Worm (Caenorhabditis elegans) whole organism, mixed stage, embryonic: ENCODE results near the gene dct-13.

Experiments
- ham-2 ChIP-seq: fragments of 200-800 bp; sonication (Bioruptor generic); optimal IDR thresholded peaks from 2 replicates; lab custom pipeline; 2018; ENCODE audit warnings: mild to moderate bottlenecking, missing genetic modification characterization, missing compliant biosample characterization
- lin-13 ChIP-seq: fragments of 150-350 bp; optimal IDR thresholded peaks from 2 replicates; lab custom pipeline; 2014; ENCODE audit warnings: missing biosample characterization, missing genetic modification characterization
- nhr-2 ChIP-seq: fragments of 150-350 bp; optimal IDR thresholded peaks from 2 replicates; lab custom pipeline; 2014; ENCODE audit warnings: missing biosample characterization, missing genetic modification characterization
- nhr-28 ChIP-seq: fragments of 150-350 bp; optimal IDR thresholded peaks from 2 replicates; lab custom pipeline; 2014; ENCODE audit warnings: missing biosample characterization, missing genetic modification characterization
- pha-4 ChIP-seq: fragments of 150-350 bp; optimal IDR thresholded peaks from 2 replicates; lab custom pipeline; 2018; ENCODE audit warnings: missing biosample characterization, missing genetic modification reagents, missing genetic modification characterization
- snpc-4 ChIP-seq: fragments of 150-350 bp; optimal IDR thresholded peaks from 2 replicates; lab custom pipeline; 2014; ENCODE audit warnings: missing biosample characterization, missing genetic modification characterization

DNA sequence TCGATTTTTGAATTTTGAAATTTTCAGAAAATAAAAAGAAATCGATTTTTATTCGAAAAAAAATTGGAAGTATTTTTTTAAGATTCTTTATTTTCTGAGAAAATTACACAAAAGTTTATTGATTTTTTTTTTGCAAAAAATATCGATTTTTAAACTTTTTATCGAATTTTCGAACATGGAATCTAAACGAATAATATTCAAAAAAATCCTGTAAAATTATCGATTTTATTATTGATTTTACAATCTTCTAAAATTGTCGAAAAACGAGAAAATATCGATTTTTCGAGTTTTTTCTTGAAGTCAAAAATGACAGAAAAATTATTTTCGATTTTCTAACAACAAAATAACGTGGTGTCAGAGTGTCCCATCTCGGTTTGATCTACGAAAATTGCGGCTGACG, 19.2 kb downstream of the dct-13 start:
- TF ChIP-seq nhr-28 (tag; lab: Kevin White, UChicago) (no peak), nhr-2 (no peak), pha-4 (tag; lab: Kevin White, UChicago) (no peak), lin-13 (tag; lab: Kevin White, UChicago) (no peak), ham-2 (GFP tag; lab: Kevin White, UChicago) (no peak), snpc-4 (tag; lab: Kevin White, UChicago) (no peak)
